Worm (Caenorhabditis elegans): ENCODE results near the gene ncx-9.

Gene ncx-9

ce11 chrV:5030715-5031114, 35.7 kb upstream of the ncx-9 start, which contains the start of gene swt-7:
Gene swt-7, minus strand, starts transcription at chrV:5030815.
- TF ChIP-seq nhr-76 (tag; optimal IDR thresholded peaks at IDR 0.05): no peak
- no peak for TF ChIP-seq F16B12.6 (tag; optimal IDR thresholded peaks at IDR 0.05)
- TF ChIP-seq elt-2 (tag; optimal IDR thresholded peaks at IDR 0.05): no peak
- TF ChIP-seq dpl-1 (GFP tag; optimal IDR thresholded peaks at IDR 0.05): no peak
- TF ChIP-seq irx-1 (tag; optimal IDR thresholded peaks at IDR 0.05): no peak
- no peak for TF ChIP-seq tlp-1 (tag; optimal IDR thresholded peaks at IDR 0.05)
- TF ChIP-seq grh-1 (GFP tag; IDR thresholded peaks at IDR 0.05): no peak
- no peak for TF ChIP-seq pax-3 (tag; optimal IDR thresholded peaks at IDR 0.05)
- no peak for TF ChIP-seq snpc-4 (tag; optimal IDR thresholded peaks at IDR 0.05)
- no peak for TF ChIP-seq ztf-4 (tag; optimal IDR thresholded peaks at IDR 0.05)

- TF ChIP-seq lin-14 (GFP tag; optimal IDR thresholded peaks at IDR 0.05) (peak; percentile 18), efl-1 (optimal IDR thresholded peaks at IDR 0.05) (no peak), efl-1 (GFP tag; optimal IDR thresholded peaks at IDR 0.05 in 1 of 2) (peak in 1 of 2 experiments; percentile 83), nhr-237 (tag; optimal IDR thresholded peaks at IDR 0.05) (no peak), elt-2 (tag; optimal IDR thresholded peaks at IDR 0.05) (peak; percentile 66), ceh-88 (GFP tag; IDR thresholded peaks at IDR 0.05) (no peak)
These were observed 35.2 kb upstream of the ncx-9 start for ce11 chrV:5030212-5030611.

- TF ChIP-seq sptf-1 (tag; optimal IDR thresholded peaks at IDR 0.05) (no peak), elt-2 (tag; optimal IDR thresholded peaks at IDR 0.05) (peak; percentile 79), blmp-1 (tag; optimal IDR thresholded peaks at IDR 0.05) (peak; percentile 50), lin-14 (GFP tag; optimal IDR thresholded peaks at IDR 0.05) (peak; percentile 33), pqm-1 (tag; optimal IDR thresholded peaks at IDR 0.05) (peak; percentile 63), Y116A8C.19 (tag; optimal IDR thresholded peaks at IDR 0.05; ENCODE audit: borderline replicate concordance) (no peak), mdl-1 (tag; optimal IDR thresholded peaks at IDR 0.05) (peak in 1 of 2 experiments; percentile 33), lin-35 (GFP tag; optimal IDR thresholded peaks at IDR 0.05) (peak in 1 of 2 experiments; percentile 10), elt-3 (tag; optimal IDR thresholded peaks at IDR 0.05) (peak in 1 of 6 experiments; percentile 36), nhr-19 (GFP tag; conservative IDR thresholded peaks at IDR 0.05) (no peak), vab-15 (tag; optimal IDR thresholded peaks at IDR 0.05) (no peak), nhr-85 (tag) (peak; percentile 30)
These were observed 32.6 kb upstream of the ncx-9 start, which contains the start of gene cpt-4 for ce11 chrV:5027640-5028039. Gene cpt-4, minus strand, starts transcription at chrV:5027723.

ce11 chrV:5026438-5026837, 31.4 kb upstream of the ncx-9 start:
- TF ChIP-seq hpl-2 (GFP tag; optimal IDR thresholded peaks at IDR 0.05): no peak
- TF ChIP-seq egl-13 (tag; optimal IDR thresholded peaks at IDR 0.05): no peak
- no peak for TF ChIP-seq ces-1 (GFP tag; optimal IDR thresholded peaks at IDR 0.05)
- TF ChIP-seq zip-4 (GFP tag; optimal IDR thresholded peaks at IDR 0.05): no peak
- peak; percentile 47 for TF ChIP-seq blmp-1 (tag; optimal IDR thresholded peaks at IDR 0.05)
- peak; percentile 11 for TF ChIP-seq lin-14 (GFP tag; optimal IDR thresholded peaks at IDR 0.05)
- TF ChIP-seq elt-2 (tag; optimal IDR thresholded peaks at IDR 0.05): peak; percentile 72
- no peak for TF ChIP-seq rnt-1 (tag; optimal IDR thresholded peaks at IDR 0.05)

- no peak for TF ChIP-seq nhr-90 (tag; optimal IDR thresholded peaks at IDR 0.05; ENCODE audit: poor library complexity)
- TF ChIP-seq pag-3 (tag; optimal IDR thresholded peaks at IDR 0.05; ENCODE audit: borderline replicate concordance, insufficient read depth): no peak
- TF ChIP-seq F16B12.6 (tag; optimal IDR thresholded peaks at IDR 0.05): no peak
- no peak for TF ChIP-seq ztf-11 (tag; optimal IDR thresholded peaks at IDR 0.05)
- no peak for TF ChIP-seq tbx-2 (tag; optimal IDR thresholded peaks at IDR 0.05)
- no peak for TF ChIP-seq irx-1 (tag; optimal IDR thresholded peaks at IDR 0.05)
- TF ChIP-seq nhr-237 (tag; optimal IDR thresholded peaks at IDR 0.05): no peak
- TF ChIP-seq elt-3 (tag; optimal IDR thresholded peaks at IDR 0.05): no peak
- TF ChIP-seq zag-1 (tag; optimal IDR thresholded peaks at IDR 0.05): no peak
- no peak for TF ChIP-seq lin-35 (GFP tag; optimal IDR thresholded peaks at IDR 0.05)
- TF ChIP-seq zip-4 (GFP tag; optimal IDR thresholded peaks at IDR 0.05): no peak
- no peak for TF ChIP-seq unc-130 (tag; optimal IDR thresholded peaks at IDR 0.05)
These were observed 28.3 kb upstream of the ncx-9 start for ce11 chrV:5023355-5023754.

Measured in whole organism, L1 larva.